Fruit fly (Drosophila melanogaster): Measurements from ENCODE around the gene CG8159.

DNA sequence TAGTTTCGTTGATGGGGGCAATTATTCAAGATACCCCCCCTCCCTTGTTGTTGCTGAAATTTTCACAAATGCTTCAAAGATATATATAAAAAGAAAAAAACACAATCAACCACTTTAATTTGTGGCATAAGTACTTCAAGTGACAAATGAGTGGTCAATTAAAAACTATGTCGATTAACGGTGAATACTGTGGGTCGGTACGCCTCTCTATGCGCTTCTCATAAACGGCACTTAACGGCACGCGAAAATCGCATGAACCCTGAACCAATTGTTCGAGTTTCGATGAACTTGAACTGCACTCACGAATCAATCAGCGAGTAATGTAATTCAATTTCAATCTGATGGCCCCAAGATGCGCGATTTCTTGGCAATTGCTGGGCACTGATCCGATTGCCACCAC, 13.5 kb downstream of the CG8159 start:
- TF ChIP-seq CG10348 (GFP tag; IDR thresholded peaks at IDR 0.05), result no peak
- no peak for TF ChIP-seq EcR (GFP tag; optimal IDR thresholded peaks at IDR 0.05)
- no peak for TF ChIP-seq fd96Ca (GFP tag; IDR thresholded peaks at IDR 0.05)
- TF ChIP-seq Pif1A (GFP tag; optimal IDR thresholded peaks at IDR 0.05), result no peak
- TF ChIP-seq CG15710 (tag; optimal IDR thresholded peaks at IDR 0.05), result no peak
- no peak for TF ChIP-seq CG8159 (tag; optimal IDR thresholded peaks at IDR 0.05)
- no peak for TF ChIP-seq D1 (tag; optimal IDR thresholded peaks at IDR 0.05)
- TF ChIP-seq Ets98B (GFP tag; IDR thresholded peaks at IDR 0.05), result no peak
- no peak for TF ChIP-seq CG17806 (tag; optimal IDR thresholded peaks at IDR 0.05)
- no peak for TF ChIP-seq CG4496 (GFP tag; IDR thresholded peaks at IDR 0.05)
